Fruit fly (Drosophila melanogaster) whole organism, pupa: ENCODE measurements around the gene CG9837.

ENCODE experiments used
- CG8159 ChIP-seq: fragments of 200-800 bp; sonication (Bioruptor generic); optimal IDR thresholded peaks from 3 replicates; lab custom pipeline; 2018; ENCODE audit warnings: missing biosample characterization, mild to moderate bottlenecking, missing genetic modification characterization, moderate library complexity
- CG9948 ChIP-seq: fragments of 200-800 bp; sonication (Bioruptor generic); optimal IDR thresholded peaks from 2 replicates; lab custom pipeline; 2018; ENCODE audit warnings: missing biosample characterization, mild to moderate bottlenecking, missing genetic modification characterization, moderate library complexity
- D1 ChIP-seq: fragments of 200-800 bp; sonication (Bioruptor generic); optimal IDR thresholded peaks from 2 replicates; lab custom pipeline; 2018; ENCODE audit warnings: missing biosample characterization, mild to moderate bottlenecking, missing genetic modification characterization, moderate library complexity
- Pif1A ChIP-seq: fragments of 200-800 bp; sonication (Bioruptor generic); optimal IDR thresholded peaks from 3 replicates; lab custom pipeline; 2016; ENCODE audit warnings: missing biosample characterization, missing genetic modification characterization
- Pif1B ChIP-seq: fragments of 200-800 bp; sonication (Bioruptor generic); optimal IDR thresholded peaks from 3 replicates; lab custom pipeline; 2016; ENCODE audit warnings: missing biosample characterization, missing genetic modification characterization
- fd96Ca ChIP-seq: fragments of 200-800 bp; sonication (Bioruptor generic); IDR thresholded peaks from 3 replicates; pipeline ENCODE4 v1.3.6; 2022; ENCODE audit warnings: missing biosample characterization, missing genetic modification characterization
- gl ChIP-seq: fragments of 200-800 bp; sonication (Bioruptor generic); optimal IDR thresholded peaks from 2 replicates; lab custom pipeline; 2018; ENCODE audit warnings: missing biosample characterization, mild to moderate bottlenecking, missing genetic modification characterization
- rn ChIP-seq: fragments of 200-800 bp; sonication (Bioruptor generic); IDR thresholded peaks from 2 replicates; pipeline ENCODE4 v1.3.6; 2022; ENCODE audit warnings: missing biosample characterization, missing genetic modification characterization

The CG9837 gene

DNA sequence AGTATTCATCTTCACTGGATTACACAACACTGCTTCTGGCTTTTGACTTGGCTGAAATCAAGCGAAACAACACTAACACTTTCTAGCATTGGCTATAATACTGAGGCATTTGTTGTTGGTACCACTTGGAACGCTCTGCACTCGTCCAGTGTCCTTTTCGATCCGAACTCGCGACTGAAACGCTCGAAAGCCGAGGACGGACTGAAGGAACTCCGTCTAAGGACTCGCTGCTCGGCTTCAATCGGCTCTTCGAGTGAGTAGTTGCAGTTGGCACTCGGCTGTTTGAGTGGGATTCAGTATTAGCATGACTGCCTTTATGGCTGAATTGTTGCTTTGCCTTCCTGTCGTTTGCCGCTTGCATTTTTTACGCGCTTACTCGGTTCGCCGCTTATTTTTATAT is 45.4 kb downstream of the CG9837 start, which contains the start of the genes CG34135 and CG11768:
CG34135 (minus strand) TSS at position 194 of the 400 bp plus-strand sequence.
CG11768 (minus strand) TSS at position 203 of the 400 bp plus-strand sequence.
- TF ChIP-seq rn (GFP tag; lab: Robert Waterston, UW) (no peak), fd96Ca (GFP tag; lab: Robert Waterston, UW) (no peak), D1 (no peak), Pif1A (GFP tag; lab: Kevin White, UChicago) (no peak), Pif1B (GFP tag; lab: Kevin White, UChicago) (no peak), gl (tag; lab: Kevin White, UChicago) (no peak), CG8159 (tag; lab: Kevin White, UChicago) (no peak), CG9948 (tag; lab: Kevin White, UChicago) (no peak)
- TF ChIP-seq, all 21 proteins: peak for 0
